Worm (Caenorhabditis elegans): ENCODE measurements around the gene usp-50.
A peak's percentile ranks its signal among the peaks of the same experiment; 100 is the strongest.

usp-50 gene

ce11 chrV:17947266-17947665 is 22.6 kb downstream of the usp-50 start:
- TF ChIP-seq zag-1 (tag; optimal IDR thresholded peaks at IDR 0.05): no peak
- TF ChIP-seq alr-1 (tag; optimal IDR thresholded peaks at IDR 0.05): no peak
- TF ChIP-seq lin-39 (tag; optimal IDR thresholded peaks at IDR 0.05): no peak
- no peak for TF ChIP-seq ztf-1 (GFP tag; conservative IDR thresholded peaks at IDR 0.05)

- no peak for TF ChIP-seq mdl-1 (tag; optimal IDR thresholded peaks at IDR 0.05)
- TF ChIP-seq dmd-4 (tag; optimal IDR thresholded peaks at IDR 0.05): no peak
- no peak for TF ChIP-seq ceh-82 (tag; optimal IDR thresholded peaks at IDR 0.05)
- TF ChIP-seq snpc-4 (tag; optimal IDR thresholded peaks at IDR 0.05): no peak
- TF ChIP-seq mab-5 (tag; optimal IDR thresholded peaks at IDR 0.05): no peak
- no peak for TF ChIP-seq nhr-129 (tag; optimal IDR thresholded peaks at IDR 0.05)
- TF ChIP-seq blmp-1 (tag; optimal IDR thresholded peaks at IDR 0.05; ENCODE audit: insufficient read depth): no peak
- TF ChIP-seq lsy-2 (tag; optimal IDR thresholded peaks at IDR 0.05): no peak
- TF ChIP-seq aly-2 (tag; optimal IDR thresholded peaks at IDR 0.05): no peak
Measured at ce11 chrV:17948036-17948691, 23.4 kb downstream of the usp-50 start.

ce11 chrV:17949093-17949492 is 24.4 kb downstream of the usp-50 start, which contains the start of gene dpy-21:
dpy-21 (minus strand) TSS chrV:17949193.
- no peak for TF ChIP-seq lin-11 (tag; optimal IDR thresholded peaks at IDR 0.05)
- TF ChIP-seq unc-55 (GFP tag; optimal IDR thresholded peaks at IDR 0.05): no peak
- TF ChIP-seq nhr-10 (tag; optimal IDR thresholded peaks at IDR 0.05): no peak
- no peak for TF ChIP-seq mbf-1 (tag; optimal IDR thresholded peaks at IDR 0.05)

DNA sequence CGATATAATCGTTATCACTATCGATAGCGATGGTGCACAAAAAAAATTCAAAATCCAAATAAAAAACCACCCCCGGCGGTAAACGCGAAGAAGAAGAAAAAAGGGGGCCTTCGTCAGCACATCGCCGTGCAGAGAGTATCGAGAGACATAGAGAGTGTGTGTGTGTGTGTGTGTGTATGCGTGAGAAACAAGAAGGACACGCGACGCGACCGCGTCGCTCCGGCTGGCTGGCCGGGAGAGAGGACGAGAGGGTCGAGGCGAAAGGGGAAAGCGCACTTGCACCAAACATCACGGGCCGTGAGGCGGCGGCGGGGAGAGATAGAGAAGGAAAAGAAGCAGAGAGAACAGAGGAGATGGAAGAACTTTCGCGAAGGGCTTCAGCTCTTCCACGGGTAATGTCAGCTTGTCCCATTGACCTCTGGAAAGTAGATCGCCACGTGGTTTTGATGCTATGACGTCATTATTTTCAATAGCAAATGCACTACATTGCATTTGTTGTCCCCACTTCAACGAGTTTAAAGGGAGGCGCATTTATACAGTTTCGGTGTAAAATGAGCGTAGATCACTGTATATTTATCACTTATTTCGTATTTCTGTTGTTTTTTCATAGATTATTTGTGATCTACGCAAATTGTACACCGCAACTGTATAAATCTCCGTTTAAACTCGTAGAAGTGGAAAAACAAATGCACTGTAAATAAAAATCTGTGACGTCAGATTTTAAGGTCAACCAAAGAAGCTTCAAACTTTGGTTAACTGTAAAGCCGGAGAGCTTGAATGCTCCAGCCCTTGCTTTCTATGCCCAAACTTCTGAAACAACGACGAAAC is 26.7 kb downstream of the usp-50 start, which contains the start of gene Y59A8B.24:
TSS of gene Y59A8B.24 (plus strand) at position 778 of the 828 bp plus-strand sequence.
- TF ChIP-seq unc-39 (tag; optimal IDR thresholded peaks at IDR 0.05): peak; percentile 47
- no peak for TF ChIP-seq ztf-1 (GFP tag; conservative IDR thresholded peaks at IDR 0.05)
- TF ChIP-seq blmp-1 (tag; optimal IDR thresholded peaks at IDR 0.05; ENCODE audit: insufficient read depth): peak; percentile 72
- no peak for TF ChIP-seq mbf-1 (tag; optimal IDR thresholded peaks at IDR 0.05)
- TF ChIP-seq unc-62 (GFP tag; optimal IDR thresholded peaks at IDR 0.05): no peak
- TF ChIP-seq Y55F3AM.14 (GFP tag; optimal IDR thresholded peaks at IDR 0.05): peak; percentile 83
- TF ChIP-seq nhr-12 (tag; optimal IDR thresholded peaks at IDR 0.05): no peak
- TF ChIP-seq lin-39 (tag; optimal IDR thresholded peaks at IDR 0.05): no peak
- no peak for TF ChIP-seq skn-1 (tag; optimal IDR thresholded peaks at IDR 0.05)
- TF ChIP-seq nhr-129 (tag; optimal IDR thresholded peaks at IDR 0.05): peak; percentile 94
- no peak for TF ChIP-seq aly-2 (tag; optimal IDR thresholded peaks at IDR 0.05)
- TF ChIP-seq elt-3 (tag; optimal IDR thresholded peaks at IDR 0.05): no peak
- TF ChIP-seq elt-1 (tag; optimal IDR thresholded peaks at IDR 0.05): no peak
- TF ChIP-seq crh-2 (tag; optimal IDR thresholded peaks at IDR 0.05): peak; percentile 95
- peak; percentile 87 for TF ChIP-seq nhr-21 (tag; optimal IDR thresholded peaks at IDR 0.05)
- TF ChIP-seq nhr-6 (tag; optimal IDR thresholded peaks at IDR 0.05): peak; percentile 78
- TF ChIP-seq ztf-11 (tag; optimal IDR thresholded peaks at IDR 0.05): no peak
- peak; percentile 88 for TF ChIP-seq lin-11 (tag; optimal IDR thresholded peaks at IDR 0.05)
- TF ChIP-seq zag-1 (tag; optimal IDR thresholded peaks at IDR 0.05): peak; percentile 70
- no peak for TF ChIP-seq peb-1 (tag; optimal IDR thresholded peaks at IDR 0.05)
- no peak for TF ChIP-seq R02D3.7 (tag; optimal IDR thresholded peaks at IDR 0.05)
- TF ChIP-seq sma-3 (GFP tag; optimal IDR thresholded peaks at IDR 0.05): peak; percentile 93
- peak; percentile 98 for TF ChIP-seq C34F6.9 (tag; optimal IDR thresholded peaks at IDR 0.05)
- peak; percentile 95 for TF ChIP-seq lin-13 (GFP tag; optimal IDR thresholded peaks at IDR 0.05)
- peak; percentile 86 for TF ChIP-seq sma-9 (GFP tag; optimal IDR thresholded peaks at IDR 0.05)
- TF ChIP-seq sma-9 (tag; optimal IDR thresholded peaks at IDR 0.05): no peak
- peak; percentile 55 to 76 for TF ChIP-seq mdl-1 (tag; optimal IDR thresholded peaks at IDR 0.05)
- TF ChIP-seq mab-5 (tag; optimal IDR thresholded peaks at IDR 0.05): peak; percentile 89
- peak; percentile 5 for TF ChIP-seq nhr-77 (tag; optimal IDR thresholded peaks at IDR 0.05)
- peak; percentile 91 for TF ChIP-seq nhr-25 (tag; optimal IDR thresholded peaks at IDR 0.05)
- TF ChIP-seq snpc-4 (tag; optimal IDR thresholded peaks at IDR 0.05): peak; percentile 85
- TF ChIP-seq nhr-237 (tag; optimal IDR thresholded peaks at IDR 0.05): no peak
- peak; percentile 68 to 91 for TF ChIP-seq lsy-2 (tag; optimal IDR thresholded peaks at IDR 0.05)
- TF ChIP-seq ceh-82 (tag; optimal IDR thresholded peaks at IDR 0.05): peak; percentile 36
- TF ChIP-seq unc-55 (GFP tag; optimal IDR thresholded peaks at IDR 0.05): peak; percentile 97
- no peak for TF ChIP-seq nhr-10 (tag; optimal IDR thresholded peaks at IDR 0.05)
- TF ChIP-seq sem-4 (tag; optimal IDR thresholded peaks at IDR 0.05): peak; percentile 76
- peak; percentile 95 for TF ChIP-seq F13H6.1 (tag; optimal IDR thresholded peaks at IDR 0.05)
- TF ChIP-seq ama-1 (optimal IDR thresholded peaks at IDR 0.05): peak; percentile 84
- peak; percentile 75 for TF ChIP-seq fos-1 (tag; optimal IDR thresholded peaks at IDR 0.05)
- TF ChIP-seq dmd-4 (tag; optimal IDR thresholded peaks at IDR 0.05): no peak
- peak; percentile 37 for TF ChIP-seq ZK546.5 (tag; optimal IDR thresholded peaks at IDR 0.05)

Data from whole organism, L2 larva.